Worm (Caenorhabditis elegans) whole organism, late embryonic: ENCODE results near the gene cysl-4.

Experiments used
- K09A11.1 ChIP-seq: sonication (generic microtip); optimal IDR thresholded peaks from 2 replicates; lab custom pipeline; 2017; ENCODE audit warnings: antibody characterized with exemption, mild to moderate bottlenecking, missing genetic modification characterization, missing compliant biosample characterization; ENCODE audit not compliant: insufficient read depth
- ama-1 ChIP-seq: fragments of 150-350 bp; optimal IDR thresholded peaks from 2 replicates; lab custom pipeline; 2014
- ceh-14 ChIP-seq: sonication (generic microtip); optimal IDR thresholded peaks from 2 replicates; lab custom pipeline; 2016; ENCODE audit warnings: missing genotype, missing genetic modification characterization, missing compliant biosample characterization
- ceh-2 ChIP-seq: sonication (generic microtip); optimal IDR thresholded peaks from 2 replicates; lab custom pipeline; 2016; ENCODE audit warnings: missing genotype, missing genetic modification characterization, missing compliant biosample characterization
- nhr-11 ChIP-seq: fragments of 150-350 bp; optimal IDR thresholded peaks from 2 replicates; lab custom pipeline; 2014; ENCODE audit warnings: missing biosample characterization, missing genetic modification characterization
- pag-3 ChIP-seq: sonication (generic microtip); optimal IDR thresholded peaks from 2 replicates; lab custom pipeline; 2016; ENCODE audit warnings: missing compliant biosample characterization, missing genetic modification characterization, borderline replicate concordance

DNA sequence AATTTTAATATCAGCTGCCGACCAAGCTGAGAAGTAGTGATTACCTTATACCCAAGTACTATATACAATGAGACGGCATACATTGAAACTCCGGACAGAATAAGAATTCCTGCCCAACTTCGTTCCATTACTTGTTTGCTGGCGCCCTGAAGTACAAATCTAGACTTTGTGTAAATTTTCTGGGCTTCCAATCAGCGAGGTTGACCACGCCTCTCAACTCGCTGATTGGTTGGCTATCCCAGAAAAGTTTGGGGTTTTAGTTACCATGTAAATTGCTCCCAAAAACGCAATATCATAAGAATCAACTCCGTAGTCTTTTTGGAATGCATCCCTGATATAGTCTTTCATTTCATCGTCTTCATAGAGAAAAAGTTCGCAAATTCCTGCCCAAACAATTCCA is 49.5 kb upstream of the cysl-4 start:
- TF ChIP-seq pag-3 (tag; lab: Kevin White, UChicago): no peak
- TF ChIP-seq ama-1 (lab: Kevin White, UChicago): no peak
- TF ChIP-seq ceh-14: no peak
- no peak for TF ChIP-seq ceh-2 (tag; lab: Kevin White, UChicago)
- TF ChIP-seq K09A11.1 (tag; lab: Kevin White, UChicago): no peak
- no peak for TF ChIP-seq nhr-11 (tag; lab: Kevin White, UChicago)
